Worm (Caenorhabditis elegans): ENCODE results near the gene tag-290.

tag-290 gene

ce11 chrV:11641298-11641787, 28.2 kb downstream of the tag-290 start:
- TF ChIP-seq zip-11 (GFP tag; IDR thresholded peaks at IDR 0.05) (no peak), ceh-32 (tag; optimal IDR thresholded peaks at IDR 0.05; ENCODE audit: poor library complexity) (no peak), ztf-7 (tag; optimal IDR thresholded peaks at IDR 0.05) (no peak), mes-2 (tag; optimal IDR thresholded peaks at IDR 0.05; ENCODE audit: poor library complexity, severe bottlenecking) (no peak), php-3 (GFP tag; IDR thresholded peaks at IDR 0.05) (no peak), daf-19 (GFP tag; conservative IDR thresholded peaks at IDR 0.05) (no peak), lin-38 (GFP tag; IDR thresholded peaks at IDR 0.05) (no peak), aha-1 (tag) (peak; percentile 98), tag-97 (GFP tag; IDR thresholded peaks at IDR 0.05) (no peak), mxl-2 (GFP tag; conservative IDR thresholded peaks at IDR 0.05) (no peak), nhr-6 (tag; optimal IDR thresholded peaks at IDR 0.05) (no peak), dmd-9 (GFP tag; IDR thresholded peaks at IDR 0.05) (no peak), egl-27 (tag; optimal IDR thresholded peaks at IDR 0.05) (no peak), nhr-102 (tag; optimal IDR thresholded peaks at IDR 0.05) (no peak), D1046.2 (GFP tag; IDR thresholded peaks at IDR 0.05) (no peak), nhr-10 (tag; optimal IDR thresholded peaks at IDR 0.05) (no peak), nhr-48 (tag; optimal IDR thresholded peaks at IDR 0.05) (no peak), vab-7 (GFP tag; IDR thresholded peaks at IDR 0.05) (0 out of 2 replicates have a peak, but pooled peaks have one; percentile 24), nhr-76 (tag; optimal IDR thresholded peaks at IDR 0.05) (no peak), unc-130 (GFP tag; optimal IDR thresholded peaks at IDR 0.05) (no peak), F37D6.2 (tag; optimal IDR thresholded peaks at IDR 0.05) (peak; percentile 53), fkh-10 (GFP tag; optimal IDR thresholded peaks at IDR 0.05) (peak; percentile 41), tra-1 (GFP tag; IDR thresholded peaks at IDR 0.05) (peak; percentile 52; the same call in 1 of the 2 replicates), ceh-82 (tag; optimal IDR thresholded peaks at IDR 0.05) (no peak), lin-15B (tag; optimal IDR thresholded peaks at IDR 0.05) (no peak), ctbp-1 (GFP tag; IDR thresholded peaks at IDR 0.05) (peak; percentile 85), sdz-12 (GFP tag; optimal IDR thresholded peaks at IDR 0.05) (no peak), gei-8 (GFP tag; optimal IDR thresholded peaks at IDR 0.05) (no peak), saeg-2 (GFP tag; IDR thresholded peaks at IDR 0.05) (no peak), nhr-77 (tag; optimal IDR thresholded peaks at IDR 0.05) (no peak), lin-1 (GFP tag; IDR thresholded peaks at IDR 0.05) (no peak), R02D3.7 (tag; optimal IDR thresholded peaks at IDR 0.05) (no peak), nhr-41 (GFP tag; IDR thresholded peaks at IDR 0.05) (no peak), duxl-1 (tag; optimal IDR thresholded peaks at IDR 0.05; ENCODE audit: poor library complexity) (no peak), nhr-42 (GFP tag; IDR thresholded peaks at IDR 0.05) (no peak), daf-16 (GFP tag; optimal IDR thresholded peaks at IDR 0.05) (no peak), daf-16 (tag; optimal IDR thresholded peaks at IDR 0.05) (no peak), T20F7.1 (GFP tag; optimal IDR thresholded peaks at IDR 0.05) (no peak), skn-1 (tag; optimal IDR thresholded peaks at IDR 0.05) (no peak), dpl-1 (GFP tag; optimal IDR thresholded peaks at IDR 0.05) (no peak), mdl-1 (tag; optimal IDR thresholded peaks at IDR 0.05) (peak in 1 of 2 experiments; percentile 74), zip-2 (tag; optimal IDR thresholded peaks at IDR 0.05) (no peak), cey-2 (tag; optimal IDR thresholded peaks at IDR 0.05; ENCODE audit: borderline replicate concordance, insufficient read depth) (no peak), pha-4 (GFP tag; IDR thresholded peaks at IDR 0.05) (0 out of 2 replicates have a peak, but pooled peaks have one; percentile 7), pha-4 (tag; optimal IDR thresholded peaks at IDR 0.05) (no peak), zag-1 (tag; optimal IDR thresholded peaks at IDR 0.05) (no peak), F10B5.3 (tag; optimal IDR thresholded peaks at IDR 0.05) (no peak), ZK337.2 (GFP tag; IDR thresholded peaks at IDR 0.05) (no peak), nhr-28 (tag; optimal IDR thresholded peaks at IDR 0.05) (no peak), ztf-11 (tag; optimal IDR thresholded peaks at IDR 0.05) (no peak), Y5F2A.4 (GFP tag; optimal IDR thresholded peaks at IDR 0.05) (no peak), dmd-8 (GFP tag; IDR thresholded peaks at IDR 0.05) (no peak), pqm-1 (tag; optimal IDR thresholded peaks at IDR 0.05) (no peak)
